Fruit fly (Drosophila melanogaster) whole organism: ENCODE measurements around the gene ovm.

Experiments
- CG8478 ChIP-seq: fragments of >200 bp; optimal IDR thresholded peaks from 2 replicates; lab custom pipeline; 2018; ENCODE audit warnings: inconsistent platforms
- Dll ChIP-seq: fragments of >200 bp; optimal IDR thresholded peaks from 2 replicates; lab custom pipeline; 2017
- EcR ChIP-seq, 2 experiments: fragments of >200 bp; optimal IDR thresholded peaks; 2 replicates each; lab custom pipeline; 2017; ENCODE audit warnings: missing biosample characterization in 2 of 2, missing genetic modification characterization in 2 of 2, missing genetic modification reagents in 2 of 2
- pan ChIP-seq: fragments of >200 bp; optimal IDR thresholded peaks from 2 replicates; lab custom pipeline; 2017
- psq ChIP-seq: fragments of >200 bp; optimal IDR thresholded peaks from 2 replicates; lab custom pipeline; 2017
- usp ChIP-seq: fragments of >200 bp; optimal IDR thresholded peaks from 2 replicates; lab custom pipeline; 2017; ENCODE audit warnings: missing biosample characterization, missing genetic modification characterization, mixed read lengths

Gene ovm

DNA sequence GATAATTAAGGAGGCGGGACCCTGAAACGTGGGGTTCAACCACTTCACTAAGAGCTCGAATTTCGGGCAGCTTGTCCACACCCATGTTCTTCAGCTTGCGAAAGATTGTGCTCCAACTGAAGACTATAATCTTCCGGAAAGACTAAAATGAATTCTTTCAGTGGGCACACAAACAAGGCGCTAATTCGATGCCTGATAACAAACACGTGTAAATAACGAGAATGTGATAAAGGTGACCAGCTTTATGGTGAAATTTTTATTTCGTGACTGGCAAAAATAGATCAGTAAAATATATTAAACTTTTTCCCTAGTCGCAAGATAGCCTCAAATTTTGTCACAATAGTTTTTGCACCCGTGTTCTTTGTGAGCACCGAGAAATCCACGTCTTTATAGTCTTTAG lies at the start of gene ovm, which contains the start of gene CG31975:
Gene ovm (minus strand): TSS at position 144 of the 400 bp plus-strand sequence.
Gene CG31975 (minus strand): TSS at position 144 of the 400 bp plus-strand sequence.
- TF ChIP-seq usp: no peak
- no peak for TF ChIP-seq pan (lab: Kevin White, UChicago)
- TF ChIP-seq EcR (GFP tag; optimal IDR thresholded peaks at IDR 0.05; lab: Kevin White, UChicago): no peak
- no peak for TF ChIP-seq CG8478 (lab: Kevin White, UChicago)
- no peak for TF ChIP-seq Dll
- no peak for TF ChIP-seq psq

DNA sequence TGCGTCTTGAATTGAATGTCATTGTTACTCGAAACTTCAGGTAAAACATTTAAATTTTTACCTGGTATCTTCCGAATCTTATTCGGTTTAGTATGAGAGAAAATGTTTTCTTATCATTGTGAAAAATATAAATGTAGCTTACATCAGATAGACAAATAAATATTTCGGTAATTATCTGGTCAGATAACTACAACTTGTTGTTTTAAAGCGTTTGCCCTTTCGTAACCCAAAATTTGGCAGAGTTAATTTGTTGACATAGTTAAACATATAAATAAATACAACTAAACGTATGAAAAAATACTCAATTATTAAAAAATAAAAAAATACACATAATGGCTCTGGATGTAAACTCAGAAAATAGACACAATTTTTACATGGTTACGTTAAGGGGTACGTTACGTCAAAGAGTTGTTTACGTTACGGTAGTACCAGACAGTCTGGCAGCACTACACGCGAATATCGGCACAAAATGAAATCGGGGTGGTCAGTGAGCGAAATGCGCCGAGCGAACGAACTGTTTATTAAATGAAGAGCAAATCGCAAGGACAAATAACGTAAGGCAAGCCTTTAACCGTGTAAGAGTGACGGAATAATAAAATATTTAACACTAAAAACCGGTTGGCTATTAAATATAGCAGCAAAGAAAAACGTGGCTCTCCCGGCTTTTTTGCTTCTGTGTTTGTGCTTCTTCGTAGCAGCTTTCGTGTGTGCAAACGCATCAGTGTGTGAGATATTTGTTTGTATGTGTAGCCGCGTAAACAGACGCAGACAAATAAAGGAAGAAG lies 41.8 kb upstream of the ovm start:
- TF ChIP-seq pan (lab: Kevin White, UChicago) (no peak), EcR (GFP tag; optimal IDR thresholded peaks at IDR 0.05; lab: Kevin White, UChicago) (no peak), usp (no peak), CG8478 (lab: Kevin White, UChicago) (no peak), psq (no peak), Dll (no peak)

DNA sequence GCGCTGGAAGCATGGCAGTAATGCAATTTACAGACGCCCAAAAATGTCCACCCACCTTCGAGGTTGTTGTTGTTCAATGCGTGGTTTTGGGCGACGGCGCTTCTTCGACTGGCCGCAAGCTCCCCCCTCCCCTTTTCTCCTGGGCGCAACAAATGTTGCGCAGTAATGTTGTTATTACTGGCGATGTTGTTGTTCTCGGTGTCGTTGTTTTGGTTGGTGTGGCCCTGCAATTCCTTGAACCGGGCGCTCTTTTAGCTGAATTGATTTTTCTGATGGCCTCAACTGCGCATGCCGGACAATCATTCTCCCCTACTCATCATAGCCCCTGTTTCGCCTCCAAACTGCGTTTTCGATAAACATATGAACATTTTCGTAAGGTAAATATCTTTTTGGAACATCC lies 40.2 kb upstream of the ovm start:
- TF ChIP-seq pan (lab: Kevin White, UChicago) (no peak), psq (no peak), CG8478 (lab: Kevin White, UChicago) (no peak), Dll (no peak)

DNA sequence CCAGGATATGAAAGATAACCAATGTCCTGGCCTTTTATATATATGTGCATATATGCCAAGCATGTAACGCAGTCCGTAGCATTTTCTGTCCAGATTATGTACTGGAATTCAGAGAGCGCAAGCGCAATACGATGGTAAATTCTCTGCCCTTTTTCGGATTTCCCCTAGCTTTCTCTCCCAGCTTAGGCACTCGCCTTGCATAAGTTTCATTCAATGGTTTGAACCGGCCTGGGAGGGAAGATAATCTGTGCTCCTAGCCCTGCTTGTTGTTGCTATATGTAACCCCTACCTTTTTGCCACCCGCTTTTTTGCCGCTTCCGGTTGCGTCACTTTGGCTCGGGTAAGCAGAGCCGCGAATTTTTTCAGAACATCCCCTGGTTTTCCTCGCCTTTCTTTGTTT lies 38.3 kb upstream of the ovm start:
- TF ChIP-seq CG8478 (lab: Kevin White, UChicago) (no peak), EcR (GFP tag; optimal IDR thresholded peaks at IDR 0.05; lab: Kevin White, UChicago) (no peak), psq (no peak), pan (lab: Kevin White, UChicago) (no peak), Dll (no peak), usp (no peak)

DNA sequence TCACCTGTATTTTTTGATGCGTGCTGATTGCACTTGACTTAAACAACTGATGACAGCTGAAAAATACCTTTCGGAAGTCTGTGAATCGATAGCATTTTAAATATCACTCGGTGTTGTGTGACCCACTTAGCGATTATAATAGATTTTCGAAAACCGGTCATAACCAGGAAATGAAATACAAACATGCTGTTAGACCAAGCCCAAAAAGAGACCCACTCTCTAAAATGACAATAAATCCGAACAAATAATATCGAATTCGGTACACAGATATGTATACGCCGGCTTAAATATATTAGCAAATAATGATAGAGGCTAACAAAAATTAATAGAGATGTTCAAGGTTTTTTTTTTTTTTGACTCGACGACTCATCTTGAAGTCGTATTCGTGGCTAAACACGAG lies 34.9 kb upstream of the ovm start:
- TF ChIP-seq usp (no peak), psq (no peak), CG8478 (lab: Kevin White, UChicago) (no peak), EcR (GFP tag; optimal IDR thresholded peaks at IDR 0.05; lab: Kevin White, UChicago) (no peak), pan (lab: Kevin White, UChicago) (no peak), Dll (no peak)

DNA sequence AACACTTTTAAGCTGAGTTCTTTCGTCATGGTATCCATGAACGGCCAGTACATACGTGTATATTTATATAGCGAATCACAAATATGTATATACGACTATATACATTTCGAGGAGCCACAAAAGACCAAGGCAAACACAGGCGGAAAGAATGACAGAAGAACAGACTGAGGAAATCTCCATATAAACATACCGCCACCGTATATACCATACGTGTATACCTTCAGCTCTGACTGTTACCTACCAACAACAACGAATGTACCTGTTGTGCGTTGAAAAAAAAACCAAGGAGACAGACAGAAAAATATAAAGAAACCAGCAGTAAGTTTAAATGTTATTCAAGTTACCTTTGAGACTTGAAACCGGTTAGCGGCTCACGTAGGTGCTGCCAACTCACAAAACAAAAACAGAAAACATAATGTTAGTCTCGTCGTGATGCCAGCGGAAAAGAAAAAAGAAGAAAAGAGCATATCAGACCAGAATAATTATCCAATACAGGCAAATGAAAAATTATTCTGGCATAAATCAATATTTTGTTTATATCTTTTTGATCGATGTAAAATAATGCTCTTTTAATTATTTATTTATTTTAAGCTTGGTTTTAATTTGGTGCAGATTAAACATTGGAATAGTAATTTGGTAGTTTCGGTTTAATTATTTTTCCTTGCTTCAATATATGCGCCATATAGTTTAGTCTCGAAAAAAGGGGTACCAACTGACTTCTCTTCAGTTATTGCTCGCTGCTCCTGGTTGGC lies 30.9 kb upstream of the ovm start:
- no peak for TF ChIP-seq pan (lab: Kevin White, UChicago)

DNA sequence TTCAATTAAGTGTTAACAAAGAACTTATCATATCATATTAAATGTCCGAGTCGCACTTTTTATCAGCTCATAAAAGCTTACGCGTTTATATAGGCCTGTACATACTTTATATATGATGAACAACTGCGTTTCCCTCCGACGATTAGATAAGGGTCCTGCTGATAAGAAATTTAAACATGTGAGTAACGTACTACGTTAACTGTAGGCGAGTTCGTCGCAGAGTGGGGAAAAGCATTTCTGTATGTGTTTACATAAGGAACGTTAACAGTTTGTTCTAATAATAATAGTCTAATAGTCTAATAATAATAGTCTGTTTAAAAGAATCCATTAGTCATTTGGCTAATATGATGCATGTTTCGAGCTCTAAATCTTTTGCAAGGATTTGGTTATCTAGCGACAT lies 29.6 kb upstream of the ovm start:
- TF ChIP-seq CG8478 (lab: Kevin White, UChicago) (no peak), Dll (no peak), usp (no peak), EcR (GFP tag; optimal IDR thresholded peaks at IDR 0.05; lab: Kevin White, UChicago) (no peak), psq (no peak), pan (lab: Kevin White, UChicago) (no peak)

DNA sequence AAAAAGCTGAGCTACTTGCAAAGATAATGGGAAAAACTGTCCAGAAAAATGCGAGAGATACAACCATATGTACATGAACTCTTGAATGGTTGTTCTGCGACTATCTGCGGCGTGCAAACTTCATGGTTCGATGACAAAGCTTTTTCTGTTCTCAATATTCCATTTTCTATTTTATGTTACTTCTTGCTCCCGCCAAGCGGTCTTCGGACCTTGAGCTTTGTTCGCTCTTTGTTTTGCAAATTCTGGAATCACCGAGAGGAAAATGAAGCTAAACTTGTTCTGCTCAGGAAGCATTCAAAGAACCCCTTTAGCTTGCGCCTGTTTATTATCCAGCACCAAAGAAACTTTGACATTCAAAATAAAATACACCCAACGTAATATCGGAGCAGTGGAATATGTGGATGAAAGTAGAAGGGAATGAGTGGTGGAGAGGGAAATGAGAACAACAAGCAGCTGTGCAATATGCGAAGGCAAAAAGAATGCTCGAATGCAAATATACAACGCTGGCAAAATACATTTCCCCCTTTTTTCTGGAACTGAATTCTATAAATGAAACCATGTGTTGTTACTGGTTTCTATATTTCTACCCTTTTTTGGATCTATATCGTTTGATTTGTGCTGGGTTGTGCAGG lies 27.6 kb upstream of the ovm start:
- TF ChIP-seq psq (no peak), CG8478 (lab: Kevin White, UChicago) (no peak), usp (no peak), Dll (no peak), EcR (GFP tag; optimal IDR thresholded peaks at IDR 0.05; lab: Kevin White, UChicago) (peak in 1 of 2 experiments; percentile 7), pan (lab: Kevin White, UChicago) (no peak)

DNA sequence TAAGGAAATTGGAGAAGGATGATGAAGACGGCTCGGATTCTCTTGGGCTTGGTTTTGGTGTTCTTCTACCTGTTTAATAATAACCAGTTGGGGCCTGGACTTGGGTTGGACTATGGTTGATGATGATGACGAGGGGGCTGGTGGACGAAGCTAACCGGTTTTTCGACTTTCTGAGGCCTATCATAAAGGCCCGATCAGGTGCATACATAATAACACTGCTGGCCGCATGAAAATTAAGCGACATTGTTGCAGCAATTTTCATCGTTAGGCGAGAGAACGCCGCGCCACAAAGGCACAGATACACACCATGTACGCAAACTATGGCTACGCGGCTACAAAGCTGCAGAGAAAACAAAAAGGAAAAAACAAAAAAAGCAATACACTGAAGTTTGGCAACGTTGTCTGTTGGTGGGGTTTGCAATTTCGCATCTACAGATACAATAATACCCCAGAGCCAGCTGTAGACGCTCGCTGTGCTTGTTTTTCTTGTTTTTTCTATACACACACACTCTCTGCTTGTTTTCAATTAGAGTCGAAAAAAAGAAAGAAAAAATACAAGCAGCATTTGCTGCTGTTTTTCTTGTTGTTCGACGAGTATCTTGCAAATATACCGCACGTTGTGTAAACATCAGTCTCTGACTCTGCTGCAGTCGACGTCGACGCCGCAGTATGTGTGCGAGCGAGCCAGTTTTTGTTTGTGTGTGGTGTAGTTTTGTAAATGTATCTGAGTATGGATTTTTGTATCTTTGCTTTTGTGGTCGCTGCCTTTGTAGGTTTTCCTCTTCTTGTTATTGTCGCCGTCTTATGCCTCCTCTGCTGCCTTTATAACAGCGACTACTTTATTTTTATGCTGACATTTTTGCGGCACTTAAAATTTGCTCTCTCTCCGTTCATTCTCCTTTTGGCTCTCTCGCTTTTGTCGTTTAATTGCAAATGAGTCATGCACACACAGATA lies 25.6 kb upstream of the ovm start:
- TF ChIP-seq pan (lab: Kevin White, UChicago) (no peak), usp (no peak), EcR (GFP tag; optimal IDR thresholded peaks at IDR 0.05; lab: Kevin White, UChicago) (no peak), Dll (no peak), CG8478 (lab: Kevin White, UChicago) (no peak), psq (no peak)

DNA sequence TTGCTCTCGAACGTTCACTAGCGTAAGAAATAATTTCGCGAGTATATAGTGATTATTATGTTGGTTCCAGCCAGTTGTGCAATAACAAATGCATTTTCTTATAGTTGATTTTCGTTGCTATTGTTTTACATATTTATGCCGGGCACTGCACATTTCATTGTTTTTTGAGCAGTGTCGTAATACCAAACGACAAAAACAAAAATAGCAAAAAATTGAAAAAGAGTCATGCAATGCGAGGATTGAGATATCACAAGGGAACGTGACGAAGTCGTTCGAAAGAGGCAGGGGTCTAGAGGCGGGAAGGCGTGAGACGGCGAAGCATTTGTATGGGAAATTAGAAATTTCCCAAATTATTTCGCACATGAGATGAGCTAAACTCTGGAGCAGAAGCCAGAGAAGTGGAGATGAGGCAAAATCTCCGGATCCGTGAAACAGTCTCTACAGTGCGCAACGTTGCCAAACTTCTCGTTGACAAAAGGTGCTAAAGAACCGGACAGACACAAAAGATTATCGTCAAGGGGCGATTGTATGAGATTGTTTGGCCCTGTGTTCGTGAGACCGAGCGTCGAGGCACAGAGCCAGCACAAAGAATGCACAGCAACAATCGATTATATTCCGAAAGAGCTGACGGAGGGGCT lies 24.6 kb upstream of the ovm start:
- TF ChIP-seq psq (no peak), EcR (GFP tag; optimal IDR thresholded peaks at IDR 0.05; lab: Kevin White, UChicago) (no peak), usp (no peak), Dll (no peak), CG8478 (lab: Kevin White, UChicago) (no peak), pan (lab: Kevin White, UChicago) (no peak)

DNA sequence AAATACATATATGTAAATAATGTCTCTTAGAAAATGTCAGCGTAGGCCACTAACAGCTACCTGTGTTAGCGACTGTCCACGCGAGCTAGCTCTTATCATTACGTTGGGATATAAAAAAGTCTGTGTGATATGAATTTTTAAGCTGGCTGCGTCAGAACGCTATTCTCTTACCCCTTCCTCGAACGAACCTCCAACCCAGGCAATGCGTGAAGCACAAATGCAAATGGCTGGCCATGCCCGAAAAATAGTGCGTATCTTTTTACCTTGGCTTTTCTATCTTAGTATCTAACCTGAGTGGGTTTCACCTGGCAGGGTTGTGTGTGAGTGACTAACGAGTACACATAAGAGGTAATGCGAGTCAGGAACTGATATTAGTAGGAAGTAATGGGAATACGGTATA lies 22.4 kb upstream of the ovm start:
- TF ChIP-seq EcR (GFP tag; optimal IDR thresholded peaks at IDR 0.05; lab: Kevin White, UChicago): no peak
- TF ChIP-seq usp: no peak
- no peak for TF ChIP-seq psq
- TF ChIP-seq CG8478 (lab: Kevin White, UChicago): no peak
- no peak for TF ChIP-seq pan (lab: Kevin White, UChicago)
- no peak for TF ChIP-seq Dll
